Worm (Caenorhabditis elegans): ENCODE results near the gene M7.8.

The M7.8 gene

DNA sequence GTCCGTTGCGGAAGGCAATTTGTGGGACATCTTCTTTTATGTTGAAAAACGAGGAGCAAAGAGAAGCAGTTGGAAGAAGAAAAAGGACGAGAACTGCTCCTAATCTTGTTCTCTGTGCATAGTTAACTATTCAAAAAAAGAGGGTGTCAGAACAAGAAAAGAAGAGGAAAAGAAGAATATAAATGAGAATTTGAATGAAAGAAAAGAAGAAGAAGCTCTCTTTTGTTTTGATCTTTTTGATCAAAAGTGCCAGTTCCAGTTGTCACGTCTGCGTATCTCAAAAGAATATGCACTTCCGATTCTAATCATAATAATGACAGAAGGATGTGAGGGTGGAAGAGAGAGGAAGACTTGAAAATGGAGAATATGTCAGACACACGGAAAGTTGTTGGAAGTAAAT is at the start of gene M7.8:
M7.8 (minus strand) TSS at position 112 of the 400 bp plus-strand sequence.
- no peak for TF ChIP-seq tbx-2 (tag; optimal IDR thresholded peaks at IDR 0.05)
- TF ChIP-seq dmd-4 (tag; optimal IDR thresholded peaks at IDR 0.05; ENCODE audit: borderline replicate concordance), result no peak
- peak; percentile 41 for TF ChIP-seq unc-42 (tag; optimal IDR thresholded peaks at IDR 0.05)
- no peak for TF ChIP-seq pros-1 (tag; optimal IDR thresholded peaks at IDR 0.05)
- TF ChIP-seq unc-55 (GFP tag; optimal IDR thresholded peaks at IDR 0.05), result peak; percentile 32

DNA sequence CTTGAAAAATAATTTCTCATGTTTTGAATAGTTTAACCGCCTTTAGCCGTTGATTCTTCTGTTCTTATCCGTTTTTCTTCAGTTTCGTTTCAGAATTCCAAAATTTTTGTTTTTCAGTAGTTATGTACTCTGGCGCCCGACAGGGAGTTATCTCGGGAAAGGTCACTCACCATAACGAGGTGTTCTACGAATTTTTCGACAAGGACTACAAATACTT is 48.3 kb upstream of the M7.8 start, which contains the start of gene F01G4.4:
F01G4.4 (plus strand) TSS at position 118 of the 217 bp plus-strand sequence.
- TF ChIP-seq dve-1 (tag; optimal IDR thresholded peaks at IDR 0.05) (no peak), hlh-15 (tag; optimal IDR thresholded peaks at IDR 0.05) (no peak), unc-55 (GFP tag; optimal IDR thresholded peaks at IDR 0.05) (no peak), ama-1 (optimal IDR thresholded peaks at IDR 0.05) (no peak), ceh-19 (GFP tag; optimal IDR thresholded peaks at IDR 0.05) (no peak), sox-4 (tag; optimal IDR thresholded peaks at IDR 0.05) (no peak), Y22D7AL.16 (tag; optimal IDR thresholded peaks at IDR 0.05) (no peak), ets-4 (tag; optimal IDR thresholded peaks at IDR 0.05) (no peak), C08G9.2 (tag; optimal IDR thresholded peaks at IDR 0.05) (no peak), ceh-34 (tag; optimal IDR thresholded peaks at IDR 0.05) (no peak), ceh-30 (tag; optimal IDR thresholded peaks at IDR 0.05) (no peak), lin-11 (tag; optimal IDR thresholded peaks at IDR 0.05) (no peak), K02D7.2 (tag; optimal IDR thresholded peaks at IDR 0.05) (no peak), mec-3 (tag; optimal IDR thresholded peaks at IDR 0.05; ENCODE audit: borderline replicate concordance) (no peak)

DNA sequence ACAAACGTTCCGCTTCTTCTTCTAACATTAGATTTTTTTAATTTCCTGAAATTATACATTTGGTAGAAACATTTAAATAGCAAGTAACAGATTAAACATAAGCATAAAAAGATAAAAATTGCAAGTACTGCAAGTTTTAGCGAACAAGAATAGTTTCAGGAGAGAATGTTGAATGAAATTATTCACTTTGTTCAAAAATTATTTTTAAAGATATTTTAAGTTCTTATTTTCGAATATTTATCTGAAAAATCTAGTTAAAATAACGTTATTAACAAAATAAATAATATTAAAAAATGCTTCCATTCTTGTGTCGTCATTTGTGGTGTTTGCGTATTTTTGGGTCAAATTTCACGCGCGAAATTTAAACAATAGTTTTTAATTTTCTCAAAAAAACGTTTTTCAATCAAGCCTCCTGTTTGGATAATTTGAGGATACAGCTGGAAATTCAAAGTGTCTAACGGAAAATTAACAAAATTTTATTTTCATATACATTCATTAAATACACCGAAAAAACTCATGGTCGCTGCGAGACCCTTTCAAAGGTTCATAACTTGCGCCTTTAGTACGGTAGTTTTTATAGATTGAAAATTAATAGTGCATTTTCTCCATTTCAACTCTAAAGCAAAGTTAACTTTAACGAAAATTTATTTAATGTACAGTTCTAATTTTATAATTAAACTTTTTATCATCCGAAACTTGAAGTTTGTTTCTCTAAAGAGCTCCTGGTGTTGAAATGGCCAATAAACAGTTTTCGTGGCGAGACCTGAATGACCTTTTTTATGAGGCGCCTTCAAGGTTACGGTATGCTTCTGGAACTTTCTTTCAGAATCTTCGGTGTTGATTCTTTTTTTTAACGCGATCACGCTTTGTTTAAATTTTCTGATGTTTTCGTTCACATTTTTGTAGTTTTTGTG is 47.7 kb upstream of the M7.8 start, which contains the start of gene skih-2:
skih-2 (minus strand) TSS at position 51 of the 914 bp plus-strand sequence.
- TF ChIP-seq ceh-34 (tag; optimal IDR thresholded peaks at IDR 0.05) (peak; percentile 90), nfya-1 (tag; optimal IDR thresholded peaks at IDR 0.05) (peak; percentile 27), hlh-13 (GFP tag; optimal IDR thresholded peaks at IDR 0.05) (no peak), mec-3 (tag; optimal IDR thresholded peaks at IDR 0.05; ENCODE audit: borderline replicate concordance) (no peak)

DNA sequence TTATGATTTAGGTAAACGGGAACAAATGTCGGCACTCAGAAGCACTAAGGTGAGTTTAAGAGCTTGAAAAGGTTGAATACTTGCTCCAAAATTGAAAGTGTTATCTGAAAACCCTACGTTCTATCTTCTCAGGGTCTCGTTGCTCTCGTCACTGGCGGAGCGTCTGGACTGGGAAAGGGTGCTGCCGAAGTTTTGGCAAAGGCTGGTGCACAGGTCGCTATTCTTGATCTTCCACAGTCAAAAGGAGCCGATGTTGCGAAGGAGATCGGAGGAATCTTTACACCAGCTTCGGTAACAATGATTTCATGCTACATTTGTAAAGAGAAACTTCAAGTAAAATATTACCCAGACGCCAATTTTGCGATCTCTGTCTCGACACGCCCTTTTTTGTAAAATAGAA is 36.4 kb upstream of the M7.8 start, which contains the start of gene ard-1:
ard-1 (plus strand) TSS at position 12 of the 400 bp plus-strand sequence.
- TF ChIP-seq ttx-3 (tag; optimal IDR thresholded peaks at IDR 0.05) (no peak), ets-4 (tag; optimal IDR thresholded peaks at IDR 0.05) (no peak), ceh-30 (tag; optimal IDR thresholded peaks at IDR 0.05) (no peak), odd-2 (tag; optimal IDR thresholded peaks at IDR 0.05) (no peak), syd-9 (tag; optimal IDR thresholded peaks at IDR 0.05) (no peak), hlh-6 (tag; optimal IDR thresholded peaks at IDR 0.05) (no peak), ceh-22 (tag; optimal IDR thresholded peaks at IDR 0.05) (no peak), eyg-1 (tag; optimal IDR thresholded peaks at IDR 0.05) (no peak), pha-4 (tag; optimal IDR thresholded peaks at IDR 0.05) (no peak), C38D4.7 (GFP tag; optimal IDR thresholded peaks at IDR 0.05) (no peak), ceh-14 (tag; optimal IDR thresholded peaks at IDR 0.05) (no peak), sox-2 (GFP tag; IDR thresholded peaks at IDR 0.05) (no peak), Y22D7AL.16 (tag; optimal IDR thresholded peaks at IDR 0.05) (no peak), lim-6 (tag; optimal IDR thresholded peaks at IDR 0.05) (no peak), unc-86 (tag; optimal IDR thresholded peaks at IDR 0.05) (no peak), sdc-2 (tag; optimal IDR thresholded peaks at IDR 0.05) (no peak), pax-1 (tag; optimal IDR thresholded peaks at IDR 0.05) (no peak)

DNA sequence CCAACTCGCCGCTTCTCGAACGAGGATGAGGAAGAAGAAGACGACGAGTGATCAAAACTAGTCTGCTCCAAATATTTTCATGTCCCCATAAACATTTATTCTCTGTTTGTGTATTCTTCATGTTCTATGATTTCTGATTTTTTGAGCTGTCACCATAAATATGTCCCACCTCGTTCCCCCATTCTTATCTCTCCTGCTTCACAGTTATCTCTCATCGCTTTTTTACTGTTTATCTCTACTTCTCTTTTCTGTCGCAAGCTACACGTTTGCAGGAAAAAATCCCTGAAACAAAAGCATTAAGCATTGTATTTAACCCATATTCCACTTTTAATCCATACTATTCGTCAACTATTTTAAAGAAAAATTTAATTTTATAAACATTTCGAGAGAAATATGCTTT is 35.9 kb upstream of the M7.8 start:
- no peak for TF ChIP-seq sdc-2 (tag; optimal IDR thresholded peaks at IDR 0.05)
- TF ChIP-seq dve-1 (tag; optimal IDR thresholded peaks at IDR 0.05), result no peak
- TF ChIP-seq sox-2 (GFP tag; IDR thresholded peaks at IDR 0.05), result no peak
- no peak for TF ChIP-seq hlh-6 (tag; optimal IDR thresholded peaks at IDR 0.05)
- TF ChIP-seq hlh-8 (tag; optimal IDR thresholded peaks at IDR 0.05), result no peak
- no peak for TF ChIP-seq hlh-30 (tag; optimal IDR thresholded peaks at IDR 0.05; ENCODE audit: insufficient read depth)
- TF ChIP-seq elt-2 (tag; optimal IDR thresholded peaks at IDR 0.05), result no peak
- TF ChIP-seq fax-1 (tag; optimal IDR thresholded peaks at IDR 0.05), result no peak
- TF ChIP-seq che-1 (tag; optimal IDR thresholded peaks at IDR 0.05), result no peak
- TF ChIP-seq elt-4 (tag; optimal IDR thresholded peaks at IDR 0.05), result no peak
- TF ChIP-seq ceh-30 (tag; optimal IDR thresholded peaks at IDR 0.05), result no peak
- TF ChIP-seq dmd-4 (tag; optimal IDR thresholded peaks at IDR 0.05; ENCODE audit: borderline replicate concordance), result no peak
- no peak for TF ChIP-seq C08G9.2 (tag; optimal IDR thresholded peaks at IDR 0.05)
- TF ChIP-seq ceh-6 (GFP tag; optimal IDR thresholded peaks at IDR 0.05), result no peak
- no peak for TF ChIP-seq ceh-45 (GFP tag; IDR thresholded peaks at IDR 0.05)
- no peak for TF ChIP-seq ceh-22 (tag; optimal IDR thresholded peaks at IDR 0.05)
- no peak for TF ChIP-seq fkh-6 (tag; optimal IDR thresholded peaks at IDR 0.05)
- no peak for TF ChIP-seq unc-86 (tag; optimal IDR thresholded peaks at IDR 0.05)
- no peak for TF ChIP-seq F13H6.1 (tag; optimal IDR thresholded peaks at IDR 0.05)
